Fruit fly (Drosophila melanogaster) whole organism, wandering third instar larva: ENCODE data around the gene Prosalpha4.

Experiments used
- Abd-B ChIP-seq: fragments of >200 bp; optimal IDR thresholded peaks from 2 replicates; lab custom pipeline; 2017; ENCODE audit warnings: missing biosample characterization, missing genetic modification characterization
- CG32264 ChIP-seq: fragments of 200-800 bp; sonication (Bioruptor generic); optimal IDR thresholded peaks from 2 replicates; lab custom pipeline; 2016; ENCODE audit warnings: missing biosample characterization, missing genetic modification characterization
- CG9705 ChIP-seq: fragments of 200-800 bp; sonication (Bioruptor generic); optimal IDR thresholded peaks from 2 replicates; lab custom pipeline; 2018; ENCODE audit warnings: missing biosample characterization, mild to moderate bottlenecking, missing genetic modification characterization
- CrebA ChIP-seq: fragments of 200-800 bp; sonication (Bioruptor generic); optimal IDR thresholded peaks from 2 replicates; lab custom pipeline; 2016; ENCODE audit warnings: missing biosample characterization, mild to moderate bottlenecking, missing genetic modification characterization, borderline replicate concordance
- Dfd ChIP-seq: fragments of >200 bp; optimal IDR thresholded peaks from 2 replicates; lab custom pipeline; 2017; ENCODE audit warnings: missing biosample characterization, missing genetic modification characterization
- Dif ChIP-seq: fragments of 200-275, 200-300 bp; sonication (Bioruptor generic); optimal IDR thresholded peaks from 2 replicates; lab custom pipeline; 2018; ENCODE audit warnings: missing biosample characterization, missing genetic modification characterization; ENCODE audit not compliant: partially characterized antibody
- GATAd ChIP-seq: sonication (Bioruptor generic); optimal IDR thresholded peaks from 2 replicates; lab custom pipeline; 2016; ENCODE audit warnings: missing biosample characterization, missing genetic modification characterization
- HLH106 ChIP-seq: fragments of 200-800 bp; optimal IDR thresholded peaks from 3 replicates; lab custom pipeline; 2019; ENCODE audit warnings: missing biosample characterization, mild to moderate bottlenecking, missing genetic modification characterization, moderate library complexity
- Hnf4 ChIP-seq: fragments of 200-800 bp; sonication (Bioruptor generic); optimal IDR thresholded peaks from 2 replicates; lab custom pipeline; 2016; ENCODE audit warnings: missing biosample characterization, mild to moderate bottlenecking, missing genetic modification characterization
- Hr78 ChIP-seq: fragments of >200 bp; optimal IDR thresholded peaks from 2 replicates; lab custom pipeline; 2017; ENCODE audit warnings: missing biosample characterization, missing genetic modification characterization
- Hr83 ChIP-seq: fragments of 200-300 bp; sonication (Bioruptor generic); optimal IDR thresholded peaks from 2 replicates; lab custom pipeline; 2016; ENCODE audit warnings: missing biosample characterization, mild to moderate bottlenecking, missing genetic modification characterization, moderate library complexity; ENCODE audit not compliant: poor library complexity, severe bottlenecking
- Jra ChIP-seq: sonication (Bioruptor generic); optimal IDR thresholded peaks from 2 replicates; lab custom pipeline; 2016; ENCODE audit warnings: missing biosample characterization, missing genetic modification characterization
- Mio ChIP-seq: sonication (Bioruptor generic); optimal IDR thresholded peaks from 2 replicates; lab custom pipeline; 2016; ENCODE audit warnings: missing biosample characterization, missing genetic modification characterization
- Myc ChIP-seq: fragments of >200 bp; optimal IDR thresholded peaks from 2 replicates; lab custom pipeline; 2017
- N ChIP-seq: fragments of >200 bp; optimal IDR thresholded peaks from 2 replicates; lab custom pipeline; 2018; ENCODE audit warnings: missing biosample characterization, missing external identifiers, missing genetic modification characterization
- OdsH ChIP-seq: fragments of 200-800 bp; sonication (Bioruptor generic); optimal IDR thresholded peaks from 2 replicates; lab custom pipeline; 2016; ENCODE audit warnings: missing biosample characterization, mild to moderate bottlenecking, missing genetic modification characterization
- Rel ChIP-seq, 2 experiments: fragments of 200-800 bp; sonication (Bioruptor generic) in 1 of 2; optimal IDR thresholded peaks; 2 replicates in 1 of 2; 3 replicates in 1 of 2; lab custom pipeline; 2016 to 2019; ENCODE audit warnings: mild to moderate bottlenecking in 2 of 2, missing biosample characterization in 2 of 2, missing genetic modification characterization in 2 of 2, moderate library complexity in 1 of 2
- Sp1 ChIP-seq: fragments of 200-800 bp; sonication (Bioruptor generic); optimal IDR thresholded peaks from 3 replicates; lab custom pipeline; 2019; ENCODE audit warnings: missing biosample characterization, mild to moderate bottlenecking, missing genetic modification characterization, moderate library complexity
- Vsx2 ChIP-seq: fragments of 200-300, 225-300 bp; sonication (Bioruptor generic); optimal IDR thresholded peaks from 2 replicates; lab custom pipeline; 2018; ENCODE audit warnings: missing biosample characterization, missing genetic modification characterization; ENCODE audit not compliant: partially characterized antibody
- br ChIP-seq: fragments of 200-800 bp; sonication (Bioruptor generic); optimal IDR thresholded peaks from 2 replicates; lab custom pipeline; 2016; ENCODE audit warnings: missing biosample characterization, missing genetic modification characterization
- brk ChIP-seq: fragments of 200-800 bp; sonication (Bioruptor generic); optimal IDR thresholded peaks from 2 replicates; lab custom pipeline; 2016; ENCODE audit warnings: missing biosample characterization, mild to moderate bottlenecking, missing genetic modification characterization
- dl ChIP-seq, 2 experiments: fragments of 175-275, 200-275 bp in 1 of 2; fragments of 200-275 bp in 1 of 2; sonication (Bioruptor generic); optimal IDR thresholded peaks; lab custom pipeline; 2018; ENCODE audit warnings: mild to moderate bottlenecking in 2 of 2, missing biosample characterization in 2 of 2, missing genetic modification characterization in 2 of 2, moderate library complexity in 2 of 2; ENCODE audit not compliant: partially characterized antibody in 2 of 2, insufficient read depth in 1 of 2
- dmrt93B ChIP-seq: fragments of 200-800 bp; sonication (Bioruptor generic); optimal IDR thresholded peaks from 2 replicates; lab custom pipeline; 2018; ENCODE audit warnings: missing biosample characterization, mild to moderate bottlenecking, missing genetic modification characterization
- dsf ChIP-seq: sonication (Bioruptor generic); optimal IDR thresholded peaks from 2 replicates; lab custom pipeline; 2016; ENCODE audit warnings: missing biosample characterization, missing genetic modification characterization, borderline replicate concordance
- ey ChIP-seq: fragments of 200-800 bp; sonication (Bioruptor generic); optimal IDR thresholded peaks from 2 replicates; lab custom pipeline; 2016; ENCODE audit warnings: missing biosample characterization, missing genetic modification characterization
- foxo ChIP-seq, 2 experiments: fragments of 200-800 bp; sonication (Bioruptor generic); optimal IDR thresholded peaks; 2 replicates in 1 of 2; 3 replicates in 1 of 2; lab custom pipeline; 2016 to 2017; ENCODE audit warnings: missing biosample characterization in 2 of 2, missing genetic modification characterization in 2 of 2
- fru ChIP-seq: fragments of 200-800 bp; sonication (Bioruptor generic); optimal IDR thresholded peaks from 3 replicates; lab custom pipeline; 2016; ENCODE audit warnings: missing biosample characterization, mild to moderate bottlenecking, missing genetic modification characterization
- h ChIP-seq: fragments of 200-800 bp; sonication (Bioruptor generic); optimal IDR thresholded peaks from 3 replicates; lab custom pipeline; 2016; ENCODE audit warnings: missing biosample characterization, mild to moderate bottlenecking, missing genetic modification characterization
- jim ChIP-seq: fragments of 175-275, 200-325 bp; sonication (Bioruptor generic); optimal IDR thresholded peaks from 2 replicates; lab custom pipeline; 2016; ENCODE audit warnings: missing biosample characterization, mild to moderate bottlenecking, missing genetic modification characterization
- lola ChIP-seq: fragments of >200 bp; optimal IDR thresholded peaks from 2 replicates; lab custom pipeline; 2017; ENCODE audit warnings: missing biosample characterization, missing genetic modification characterization
- pan ChIP-seq: fragments of >200 bp; optimal IDR thresholded peaks from 2 replicates; lab custom pipeline; 2017
- psq ChIP-seq: fragments of 200-800 bp; sonication (Bioruptor generic); optimal IDR thresholded peaks from 3 replicates; lab custom pipeline; 2017; ENCODE audit warnings: missing biosample characterization, mild to moderate bottlenecking, missing genetic modification characterization, moderate library complexity
- rgr ChIP-seq: fragments of 200-800 bp; sonication (Bioruptor generic); optimal IDR thresholded peaks from 3 replicates; lab custom pipeline; 2016; ENCODE audit warnings: missing biosample characterization, mild to moderate bottlenecking, missing genetic modification characterization
- sage ChIP-seq: fragments of 200-800 bp; sonication (Bioruptor generic); optimal IDR thresholded peaks from 2 replicates; lab custom pipeline; 2016; ENCODE audit warnings: missing biosample characterization, mild to moderate bottlenecking, missing genetic modification characterization
- sv ChIP-seq: fragments of 200-800 bp; sonication (Bioruptor generic); optimal IDR thresholded peaks from 3 replicates; lab custom pipeline; 2016; ENCODE audit warnings: missing biosample characterization, missing genetic modification characterization
- tai ChIP-seq: sonication (Bioruptor generic); optimal IDR thresholded peaks from 2 replicates; lab custom pipeline; 2016; ENCODE audit warnings: missing biosample characterization, missing genetic modification characterization
- usp ChIP-seq: fragments of >200 bp; optimal IDR thresholded peaks from 2 replicates; lab custom pipeline; 2017; ENCODE audit warnings: missing biosample characterization, missing genetic modification characterization
- woc ChIP-seq: sonication (Bioruptor generic); optimal IDR thresholded peaks from 2 replicates; lab custom pipeline; 2016; ENCODE audit warnings: missing biosample characterization, mild to moderate bottlenecking, missing genetic modification characterization

Prosalpha4 gene

dm6 chrX:16281305-16281704, 5.2 kb downstream of the Prosalpha4 start:
- TF ChIP-seq CG32264 (no peak), br (no peak), HLH106 (no peak), lola (GFP tag; lab: Kevin White, UChicago) (no peak), usp (GFP tag; lab: Kevin White, UChicago) (no peak), CG9705 (no peak), Myc (no peak), Vsx2 (GFP tag; lab: Kevin White, UChicago) (no peak), Dfd (GFP tag; lab: Kevin White, UChicago) (no peak)
- TF ChIP-seq, all 38 proteins: peak for 0

- TF ChIP-seq br (no peak), Rel (GFP tag; optimal IDR thresholded peaks at IDR 0.05; lab: Kevin White, UChicago) (peak; percentile 47), Rel (tag; optimal IDR thresholded peaks at IDR 0.05; lab: Kevin White, UChicago) (peak; percentile 81), h (GFP tag; lab: Kevin White, UChicago) (peak; percentile 27)
Measured at dm6 chrX:16281717-16282529, 5.9 kb downstream of the Prosalpha4 start.

- TF ChIP-seq HLH106 (peak; percentile 35), Jra (GFP tag; lab: Kevin White, UChicago) (no peak), woc (GFP tag; lab: Kevin White, UChicago) (no peak), h (GFP tag; lab: Kevin White, UChicago) (peak; percentile 25), dmrt93B (GFP tag; lab: Kevin White, UChicago) (no peak), Mio (no peak), fru (peak; percentile 33), Sp1 (GFP tag; lab: Kevin White, UChicago) (peak; percentile 6), jim (no peak), dl (GFP tag; optimal IDR thresholded peaks at IDR 0.05; lab: Kevin White, UChicago; ENCODE audit: insufficient read depth in 1 of 2, partially characterized antibody in 2 of 2) (no peak), CrebA (no peak), sv (GFP tag; lab: Kevin White, UChicago) (no peak), foxo (GFP tag; optimal IDR thresholded peaks at IDR 0.05; lab: Kevin White, UChicago) (peak in 1 of 2 experiments; percentile 42), lola (GFP tag; lab: Kevin White, UChicago) (no peak), Hr83 (GFP tag; lab: Kevin White, UChicago) (no peak), CG9705 (no peak), Myc (no peak), usp (GFP tag; lab: Kevin White, UChicago) (no peak), sage (GFP tag; lab: Kevin White, UChicago) (no peak), CG32264 (no peak), br (peak; percentile 2), dsf (GFP tag; lab: Kevin White, UChicago) (no peak), tai (no peak), OdsH (peak; percentile 15), brk (GFP tag; lab: Kevin White, UChicago) (no peak), Dfd (GFP tag; lab: Kevin White, UChicago) (no peak), pan (lab: Kevin White, UChicago) (no peak), Rel (GFP tag; optimal IDR thresholded peaks at IDR 0.05; lab: Kevin White, UChicago) (no peak), Rel (tag; optimal IDR thresholded peaks at IDR 0.05; lab: Kevin White, UChicago) (no peak), psq (GFP tag; lab: Kevin White, UChicago) (no peak), Hr78 (GFP tag; lab: Kevin White, UChicago) (no peak), Vsx2 (GFP tag; lab: Kevin White, UChicago) (no peak), Abd-B (no peak), rgr (GFP tag; lab: Kevin White, UChicago) (peak; percentile 19), Hnf4 (GFP tag; lab: Kevin White, UChicago) (no peak), Dif (GFP tag; lab: Kevin White, UChicago) (no peak), GATAd (GFP tag; lab: Kevin White, UChicago) (no peak), N (GFP tag; lab: Kevin White, UChicago) (no peak), ey (GFP tag; lab: Kevin White, UChicago) (peak; percentile 1)
Measured at dm6 chrX:16285186-16285585, 9.1 kb downstream of the Prosalpha4 start.
